Worm (Caenorhabditis elegans) whole organism, L1 larva: ENCODE measurements around the gene ceh-48.

Experiments
- C16A3.4 ChIP-seq: fragments of 150-350 bp; optimal IDR thresholded peaks from 2 replicates; lab custom pipeline; 2014; ENCODE audit warnings: missing biosample characterization, missing genetic modification characterization
- C34B4.2 ChIP-seq: sonication (generic microtip); optimal IDR thresholded peaks from 2 replicates; lab custom pipeline; 2017; ENCODE audit warnings: mild to moderate bottlenecking, missing genetic modification characterization, missing compliant biosample characterization
- aha-1 ChIP-seq: fragments of 150-350 bp; optimal IDR thresholded peaks from 2 replicates; lab custom pipeline; 2014; ENCODE audit warnings: missing biosample characterization, missing genetic modification characterization
- aly-2 ChIP-seq: fragments of 150-350 bp; optimal IDR thresholded peaks from 2 replicates; lab custom pipeline; 2014; ENCODE audit warnings: missing biosample characterization, missing genetic modification characterization
- ama-1 ChIP-seq: fragments of 150-350 bp; optimal IDR thresholded peaks from 2 replicates; lab custom pipeline; 2014
- ceh-63 ChIP-seq: fragments of 200-800 bp; sonication (Bioruptor generic); optimal IDR thresholded peaks from 2 replicates; lab custom pipeline; 2018; ENCODE audit warnings: mild to moderate bottlenecking, missing genetic modification characterization, missing compliant biosample characterization
- ceh-8 ChIP-seq: fragments of 200-800 bp; sonication (Bioruptor generic); optimal IDR thresholded peaks from 2 replicates; lab custom pipeline; 2018; ENCODE audit warnings: mild to moderate bottlenecking, missing genetic modification characterization, moderate library complexity, missing compliant biosample characterization
- ceh-82 ChIP-seq, 3 experiments: fragments of 150-350 bp in 1 of 3; sonication (generic microtip) in 2 of 3; optimal IDR thresholded peaks; 2 replicates each; lab custom pipeline; 2014 to 2017; ENCODE audit warnings: missing biosample characterization in 3 of 3, missing genetic modification characterization in 3 of 3
- ceh-88 ChIP-seq: fragments of 200-800 bp; sonication (Bioruptor generic); IDR thresholded peaks from 2 replicates; pipeline ENCODE4 v1.3.6; 2022; ENCODE audit warnings: missing genetic modification characterization, missing compliant biosample characterization
- ceh-90 ChIP-seq: sonication (generic microtip); optimal IDR thresholded peaks from 2 replicates; lab custom pipeline; 2016; ENCODE audit warnings: missing genetic modification characterization, missing compliant biosample characterization
- ces-1 ChIP-seq: fragments of 150-350 bp; optimal IDR thresholded peaks from 2 replicates; lab custom pipeline; 2014; ENCODE audit warnings: missing biosample characterization, missing genetic modification reagents, missing genetic modification characterization
- dpl-1 ChIP-seq, 3 experiments: fragments of 150-350 bp in 2 of 3; sonication (generic microtip) in 1 of 3; optimal IDR thresholded peaks; 2 replicates each; lab custom pipeline; 2014 to 2017; ENCODE audit warnings: missing biosample characterization in 3 of 3, missing genetic modification characterization in 3 of 3, missing genetic modification reagents in 3 of 3
- efl-1 ChIP-seq, 4 experiments: fragments of 150-350 bp; optimal IDR thresholded peaks in 3 of 4; peaks in 1 of 4; 1 replicate in 1 of 4; 2 replicates in 3 of 4; lab custom pipeline; 2014; ENCODE audit warnings: missing biosample characterization in 2 of 4, missing genetic modification characterization in 2 of 4, missing genetic modification reagents in 2 of 4
- elt-2 ChIP-seq: sonication (generic microtip); optimal IDR thresholded peaks from 2 replicates; lab custom pipeline; 2016; ENCODE audit warnings: missing genetic modification characterization, mild to moderate bottlenecking, inconsistent platforms, missing compliant biosample characterization, missing genetic modification reagents
- fkh-8 ChIP-seq: sonication (generic microtip); optimal IDR thresholded peaks from 2 replicates; lab custom pipeline; 2016; ENCODE audit warnings: mild to moderate bottlenecking, missing genetic modification characterization, missing compliant biosample characterization
- grh-1 ChIP-seq: fragments of 200-800 bp; sonication (Bioruptor generic); IDR thresholded peaks from 2 replicates; pipeline ENCODE4 v1.3.6; 2022; ENCODE audit warnings: missing genetic modification reagents, missing genetic modification characterization, missing compliant biosample characterization
- hlh-17 ChIP-seq: fragments of 200-800 bp; sonication (Bioruptor generic); optimal IDR thresholded peaks from 2 replicates; lab custom pipeline; 2018; ENCODE audit warnings: missing genetic modification characterization, mild to moderate bottlenecking, missing compliant biosample characterization, moderate library complexity, borderline replicate concordance
- hpl-2 ChIP-seq: fragments of 150-350 bp; optimal IDR thresholded peaks from 2 replicates; lab custom pipeline; 2014; ENCODE audit warnings: missing biosample characterization, missing genetic modification reagents, missing genetic modification characterization
- jun-1 ChIP-seq: fragments of 150-350 bp; optimal IDR thresholded peaks from 2 replicates; lab custom pipeline; 2014; ENCODE audit warnings: missing biosample characterization, missing genetic modification reagents, missing genetic modification characterization
- lin-35 ChIP-seq, 2 experiments: fragments of 150-350 bp; optimal IDR thresholded peaks; 2 replicates each; lab custom pipeline; 2014; ENCODE audit warnings: missing biosample characterization in 2 of 2, missing genetic modification characterization in 2 of 2, missing genetic modification reagents in 2 of 2
- lin-39 ChIP-seq: fragments of 150-350 bp; optimal IDR thresholded peaks from 2 replicates; lab custom pipeline; 2014; ENCODE audit warnings: missing biosample characterization, missing genetic modification reagents, missing genetic modification characterization
- lsy-2 ChIP-seq, 2 experiments: fragments of 150-350 bp; optimal IDR thresholded peaks; 2 replicates each; lab custom pipeline; 2014; ENCODE audit warnings: missing biosample characterization in 2 of 2, missing genetic modification characterization in 2 of 2
- mab-9 ChIP-seq: fragments of 200-800 bp; sonication (Bioruptor generic); IDR thresholded peaks from 2 replicates; pipeline ENCODE4 v1.3.6; 2022; ENCODE audit warnings: missing genetic modification reagents, missing genetic modification characterization, missing compliant biosample characterization
- nhr-20 ChIP-seq: sonication (generic microtip); optimal IDR thresholded peaks from 2 replicates; lab custom pipeline; 2016; ENCODE audit warnings: mild to moderate bottlenecking, missing genetic modification characterization, missing compliant biosample characterization
- nhr-237 ChIP-seq: fragments of 150-350 bp; optimal IDR thresholded peaks from 2 replicates; lab custom pipeline; 2014; ENCODE audit warnings: missing biosample characterization, missing genetic modification characterization
- nhr-28 ChIP-seq: fragments of 150-350 bp; optimal IDR thresholded peaks from 2 replicates; lab custom pipeline; 2014; ENCODE audit warnings: missing biosample characterization, missing genetic modification characterization
- nhr-47 ChIP-seq: sonication (generic microtip); optimal IDR thresholded peaks from 2 replicates; lab custom pipeline; 2016; ENCODE audit warnings: mild to moderate bottlenecking, missing genetic modification characterization, moderate library complexity, missing compliant biosample characterization
- nhr-71 ChIP-seq: sonication (generic microtip); optimal IDR thresholded peaks from 2 replicates; lab custom pipeline; 2016; ENCODE audit warnings: mild to moderate bottlenecking, missing genetic modification characterization, moderate library complexity, missing compliant biosample characterization
- nhr-77 ChIP-seq: fragments of 150-350 bp; optimal IDR thresholded peaks from 2 replicates; lab custom pipeline; 2014; ENCODE audit warnings: missing biosample characterization, missing genetic modification characterization
- nhr-84 ChIP-seq: sonication (generic microtip); optimal IDR thresholded peaks from 2 replicates; lab custom pipeline; 2017; ENCODE audit warnings: missing biosample characterization, missing genetic modification characterization
- nhr-90 ChIP-seq: sonication (generic microtip); optimal IDR thresholded peaks from 2 replicates; lab custom pipeline; 2016; ENCODE audit warnings: mild to moderate bottlenecking, missing genetic modification characterization, missing compliant biosample characterization; ENCODE audit not compliant: poor library complexity
- pqm-1 ChIP-seq: sonication (generic microtip); optimal IDR thresholded peaks from 3 replicates; lab custom pipeline; 2017; ENCODE audit warnings: missing biosample characterization, missing genetic modification characterization
- rnt-1 ChIP-seq: sonication (generic microtip); optimal IDR thresholded peaks from 2 replicates; lab custom pipeline; 2016; ENCODE audit warnings: mild to moderate bottlenecking, missing genetic modification characterization, moderate library complexity, missing compliant biosample characterization
- snpc-4 ChIP-seq: fragments of 150-350 bp; optimal IDR thresholded peaks from 2 replicates; lab custom pipeline; 2014; ENCODE audit warnings: missing biosample characterization, missing genetic modification characterization
- snu-23 ChIP-seq: sonication (generic microtip); optimal IDR thresholded peaks from 2 replicates; lab custom pipeline; 2016; ENCODE audit warnings: missing genetic modification characterization, missing compliant biosample characterization
- sox-4 ChIP-seq: sonication (generic microtip); optimal IDR thresholded peaks from 2 replicates; lab custom pipeline; 2016; ENCODE audit warnings: missing genetic modification characterization, missing compliant biosample characterization
- sup-37 ChIP-seq: fragments of 200-800 bp; sonication (Bioruptor generic); optimal IDR thresholded peaks from 2 replicates; lab custom pipeline; 2018; ENCODE audit warnings: mild to moderate bottlenecking, missing genetic modification characterization, missing compliant biosample characterization
- swsn-7 ChIP-seq: sonication (generic microtip); optimal IDR thresholded peaks from 2 replicates; lab custom pipeline; 2016; ENCODE audit warnings: missing genetic modification characterization, missing compliant biosample characterization
- tbx-2 ChIP-seq: sonication (generic microtip); optimal IDR thresholded peaks from 2 replicates; lab custom pipeline; 2016; ENCODE audit warnings: missing genetic modification characterization, missing compliant biosample characterization
- unc-62 ChIP-seq: fragments of 150-350 bp; optimal IDR thresholded peaks from 2 replicates; lab custom pipeline; 2014; ENCODE audit warnings: missing biosample characterization, missing genetic modification reagents, missing genetic modification characterization
- unc-86 ChIP-seq: sonication (generic microtip); optimal IDR thresholded peaks from 2 replicates; lab custom pipeline; 2016; ENCODE audit warnings: missing genetic modification characterization, missing compliant biosample characterization
- vab-15 ChIP-seq: sonication (generic microtip); optimal IDR thresholded peaks from 2 replicates; lab custom pipeline; 2017; ENCODE audit warnings: missing genotype, mild to moderate bottlenecking, missing genetic modification characterization, missing compliant biosample characterization
- xbp-1 ChIP-seq: sonication (generic microtip); optimal IDR thresholded peaks from 2 replicates; lab custom pipeline; 2016; ENCODE audit warnings: missing genetic modification characterization, missing compliant biosample characterization
- zag-1 ChIP-seq: fragments of 150-350 bp; optimal IDR thresholded peaks from 2 replicates; lab custom pipeline; 2014; ENCODE audit warnings: missing biosample characterization, missing genetic modification characterization
- zip-4 ChIP-seq: fragments of 200-800 bp; sonication (Bioruptor generic); optimal IDR thresholded peaks from 2 replicates; lab custom pipeline; 2018; ENCODE audit warnings: mild to moderate bottlenecking, missing genetic modification characterization, moderate library complexity, missing compliant biosample characterization
- ztf-11 ChIP-seq, 2 experiments: sonication (generic microtip); optimal IDR thresholded peaks; 2 replicates each; lab custom pipeline; 2016 to 2017; ENCODE audit warnings: missing genetic modification characterization in 2 of 2, missing biosample characterization in 1 of 2, missing compliant biosample characterization in 1 of 2
- ztf-4 ChIP-seq: fragments of 150-350 bp; optimal IDR thresholded peaks from 2 replicates; lab custom pipeline; 2014; ENCODE audit warnings: missing biosample characterization, missing genetic modification characterization

The ceh-48 gene

DNA sequence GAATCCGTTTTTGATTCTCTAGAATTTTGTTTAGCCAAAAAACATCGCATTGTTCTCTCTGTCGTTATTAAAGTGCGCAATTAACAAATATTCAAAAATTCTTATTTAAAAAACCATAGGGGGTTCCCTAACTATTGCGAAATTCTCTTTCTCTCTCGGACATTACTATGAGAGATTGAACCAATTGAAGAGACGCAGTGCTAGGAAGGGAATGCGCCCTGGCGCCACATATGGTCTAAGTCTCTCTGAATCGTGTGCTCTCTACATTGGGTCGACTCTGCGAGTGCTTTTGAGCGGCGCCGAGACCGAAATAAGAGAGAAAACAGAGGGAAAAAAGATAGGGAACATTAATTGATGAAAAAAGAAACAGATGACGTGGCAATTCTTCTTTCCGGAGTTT lies 26.0 kb upstream of the ceh-48 start (continued):
- TF ChIP-seq nhr-90 (tag; lab: Kevin White, UChicago) (peak; percentile 38), C34B4.2 (tag; lab: Kevin White, UChicago) (no peak), lin-39 (no peak), efl-1 (optimal IDR thresholded peaks at IDR 0.05; lab: Kevin White, UChicago) (peak; percentile 67 to 76), efl-1 (GFP tag; optimal IDR thresholded peaks at IDR 0.05 in 1 of 2; lab: Kevin White, UChicago) (peak; percentile 42 to 88), tbx-2 (tag; lab: Kevin White, UChicago) (peak; percentile 71), zip-4 (peak; percentile 98), vab-15 (no peak)

DNA sequence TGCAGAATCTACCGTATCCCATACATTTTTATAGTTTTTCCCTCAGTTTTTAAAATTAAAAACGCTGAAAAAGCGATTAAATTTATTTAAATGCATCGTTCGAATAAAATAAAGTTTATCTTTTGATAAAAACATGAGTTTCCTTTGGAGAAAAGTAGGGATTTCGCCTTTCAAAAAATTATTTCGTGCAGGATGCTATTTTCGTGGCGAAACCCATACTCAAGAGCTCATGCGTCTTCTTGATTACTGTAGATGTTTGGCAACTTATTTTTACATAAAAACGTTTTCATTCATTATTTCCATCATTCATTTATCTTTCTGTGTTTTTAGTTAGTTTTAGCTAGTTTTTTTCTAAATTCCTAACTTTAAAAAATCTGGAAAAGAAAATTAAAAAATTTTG lies 22.0 kb upstream of the ceh-48 start:
- TF ChIP-seq nhr-28 (no peak), ceh-82 (tag; optimal IDR thresholded peaks at IDR 0.05; lab: Kevin White, UChicago) (no peak), lsy-2 (tag; optimal IDR thresholded peaks at IDR 0.05; lab: Kevin White, UChicago) (no peak), ceh-90 (tag; lab: Kevin White, UChicago) (no peak)
- TF ChIP-seq, all 84 proteins: peak for 0

DNA sequence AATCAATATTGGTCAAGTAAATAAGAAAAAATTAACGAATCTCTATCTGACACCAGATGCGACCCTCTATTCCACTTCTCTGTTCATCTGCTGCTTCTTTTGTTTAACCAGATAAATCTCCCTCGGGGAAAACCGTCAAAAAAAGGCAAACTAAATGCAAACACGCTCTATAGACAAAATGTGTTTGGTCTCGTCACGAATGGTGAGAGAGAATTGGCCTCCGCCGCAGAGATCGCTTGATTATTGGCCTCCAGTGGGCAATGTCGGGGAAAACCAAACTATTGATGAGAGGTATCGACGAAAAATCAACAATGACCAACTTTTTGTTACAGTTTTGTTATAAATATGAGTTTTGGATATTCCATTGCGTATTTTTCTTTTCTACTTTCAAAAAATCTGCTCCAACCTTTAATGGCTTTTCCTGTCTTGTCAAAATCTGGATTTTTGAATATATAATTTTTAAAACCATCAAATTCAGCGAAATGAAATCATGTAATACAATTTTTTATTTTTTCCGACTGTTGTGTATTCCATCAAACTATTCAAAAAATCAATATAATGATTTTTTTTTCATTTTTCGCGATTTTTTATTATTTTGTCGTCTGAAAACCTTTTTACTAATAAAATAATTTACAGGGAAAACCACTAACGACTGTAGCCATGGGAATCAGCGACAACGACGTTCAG lies 21.3 kb upstream of the ceh-48 start, which contains the start of the genes C17H12.2 and vha-8:
Gene C17H12.2 (minus strand): TSS at position 51 of the 687 bp plus-strand sequence.
Gene vha-8 (plus strand): TSS at position 637 of the 687 bp plus-strand sequence.
- TF ChIP-seq tbx-2 (tag; lab: Kevin White, UChicago) (peak; percentile 93), jun-1 (tag; lab: Kevin White, UChicago) (peak; percentile 90), nhr-47 (tag; lab: Kevin White, UChicago) (peak; percentile 94), elt-2 (tag; lab: Kevin White, UChicago) (peak; percentile 7), fkh-8 (tag; lab: Kevin White, UChicago) (peak; percentile 88), xbp-1 (tag; lab: Kevin White, UChicago) (peak; percentile 92), nhr-28 (no peak), lin-35 (GFP tag; optimal IDR thresholded peaks at IDR 0.05; lab: Kevin White, UChicago) (peak; percentile 90 to 94), zip-4 (peak; percentile 69), pqm-1 (no peak), ceh-88 (GFP tag; lab: Robert Waterston, UW) (no peak; the same call in 1 of the 2 replicates), C16A3.4 (peak; percentile 98), nhr-84 (tag; lab: Kevin White, UChicago) (no peak), nhr-90 (tag; lab: Kevin White, UChicago) (peak; percentile 89), zag-1 (peak; percentile 75), ceh-63 (no peak), snu-23 (peak; percentile 98), nhr-237 (peak; percentile 92), dpl-1 (GFP tag; optimal IDR thresholded peaks at IDR 0.05; lab: Kevin White, UChicago) (peak; percentile 83 to 88 (median 86)), swsn-7 (tag; lab: Kevin White, UChicago) (peak; percentile 93), hpl-2 (peak; percentile 64), ceh-8 (peak; percentile 54), nhr-71 (tag; lab: Kevin White, UChicago) (peak; percentile 96), rnt-1 (tag; lab: Kevin White, UChicago) (peak; percentile 95), sox-4 (tag; lab: Kevin White, UChicago) (no peak), aha-1 (tag; lab: Kevin White, UChicago) (peak; percentile 27), ceh-82 (tag; optimal IDR thresholded peaks at IDR 0.05; lab: Kevin White, UChicago) (peak; percentile 82 to 98 (median 84)), grh-1 (GFP tag; lab: Robert Waterston, UW) (peak; percentile 86), aly-2 (tag; lab: Kevin White, UChicago) (peak; percentile 84), sup-37 (GFP tag; lab: Kevin White, UChicago) (peak; percentile 41), nhr-77 (tag; lab: Kevin White, UChicago) (peak; percentile 98), mab-9 (GFP tag; lab: Robert Waterston, UW) (peak; percentile 61), ztf-11 (tag; optimal IDR thresholded peaks at IDR 0.05; lab: Kevin White, UChicago) (peak in 1 of 2 experiments; percentile 55), ztf-4 (tag; lab: Kevin White, UChicago) (peak; percentile 79), unc-86 (tag; lab: Kevin White, UChicago) (peak; percentile 85), snpc-4 (tag; lab: Kevin White, UChicago) (peak; percentile 84), ces-1 (no peak), hlh-17 (no peak), nhr-20 (tag; lab: Kevin White, UChicago) (peak; percentile 95), ama-1 (peak; percentile 29), unc-62 (GFP tag; lab: Kevin White, UChicago) (no peak)
